Worm (Caenorhabditis elegans) whole organism, young adult: ENCODE data around the gene cif-1.
A peak's percentile ranks its signal among the peaks of the same experiment; 100 is the strongest.

Experiments
- B0035.1 ChIP-seq: sonication (generic microtip); optimal IDR thresholded peaks from 2 replicates; lab custom pipeline; 2016; ENCODE audit warnings: missing genetic modification characterization, mild to moderate bottlenecking, missing compliant biosample characterization, missing genotype, missing genetic modification reagents
- C06A6.2 ChIP-seq: fragments of 200-800 bp; sonication (Bioruptor generic); conservative IDR thresholded peaks from 2 replicates; pipeline ENCODE4 v1.3.6; 2022; ENCODE audit warnings: missing genetic modification characterization, missing compliant biosample characterization
- F22D6.2 ChIP-seq: sonication (generic microtip); optimal IDR thresholded peaks from 2 replicates; lab custom pipeline; 2016; ENCODE audit warnings: mild to moderate bottlenecking, missing genetic modification characterization, missing compliant biosample characterization
- F37B4.10 ChIP-seq: fragments of 200-800 bp; sonication (Bioruptor generic); IDR thresholded peaks from 2 replicates; pipeline ENCODE4 v1.3.6; 2022; ENCODE audit warnings: missing genetic modification characterization, missing compliant biosample characterization
- F55B11.4 ChIP-seq: sonication (generic microtip); optimal IDR thresholded peaks from 2 replicates; lab custom pipeline; 2016; ENCODE audit warnings: missing compliant biosample characterization, missing genetic modification characterization, borderline replicate concordance; ENCODE audit not compliant: insufficient read depth
- F57C9.4 ChIP-seq: sonication (generic microtip); optimal IDR thresholded peaks from 2 replicates; lab custom pipeline; 2017; ENCODE audit warnings: mild to moderate bottlenecking, missing genetic modification characterization, missing compliant biosample characterization
- K12H6.12 ChIP-seq: fragments of 200-800 bp; sonication (Bioruptor generic); optimal IDR thresholded peaks from 2 replicates; lab custom pipeline; 2018; ENCODE audit warnings: mild to moderate bottlenecking, missing genetic modification characterization, missing compliant biosample characterization
- Y95B8A.8 ChIP-seq: fragments of 200-800 bp; sonication (Bioruptor generic); IDR thresholded peaks from 2 replicates; pipeline ENCODE4 v1.3.6; 2022; ENCODE audit warnings: missing genetic modification reagents, missing genetic modification characterization, missing compliant biosample characterization
- ama-1 ChIP-seq, 3 experiments: fragments of 150-350 bp in 1 of 3; sonication (generic microtip) in 2 of 3; optimal IDR thresholded peaks; 2 replicates each; lab custom pipeline; 2014 to 2018; ENCODE audit warnings: missing biosample characterization in 2 of 3, missing genetic modification characterization in 2 of 3, missing genetic modification reagents in 2 of 3
- aptf-2 ChIP-seq: fragments of 200-800 bp; sonication (Bioruptor generic); conservative IDR thresholded peaks from 2 replicates; pipeline ENCODE4 v1.3.6; 2022; ENCODE audit warnings: missing genetic modification reagents, missing genetic modification characterization, missing compliant biosample characterization
- aptf-3 ChIP-seq: fragments of 200-800 bp; sonication (Bioruptor generic); IDR thresholded peaks from 2 replicates; pipeline ENCODE4 v1.3.6; 2022; ENCODE audit warnings: missing genetic modification characterization, missing compliant biosample characterization
- atf-7 ChIP-seq: sonication (generic microtip); optimal IDR thresholded peaks from 2 replicates; lab custom pipeline; 2017; ENCODE audit warnings: mild to moderate bottlenecking, missing genetic modification characterization, missing compliant biosample characterization
- attf-5 ChIP-seq: fragments of 200-800 bp; sonication (Bioruptor generic); optimal IDR thresholded peaks from 2 replicates; lab custom pipeline; 2018; ENCODE audit warnings: mild to moderate bottlenecking, missing genetic modification characterization, missing compliant biosample characterization
- ceh-27 ChIP-seq: fragments of 200-800 bp; sonication (Bioruptor generic); optimal IDR thresholded peaks from 2 replicates; lab custom pipeline; 2018; ENCODE audit warnings: mild to moderate bottlenecking, missing genetic modification characterization, moderate library complexity, missing compliant biosample characterization
- ceh-40 ChIP-seq: fragments of 200-800 bp; sonication (Bioruptor generic); IDR thresholded peaks from 2 replicates; pipeline ENCODE4 v1.3.6; 2022; ENCODE audit warnings: missing genetic modification characterization, missing compliant biosample characterization
- ceh-91 ChIP-seq: fragments of 200-800 bp; sonication (Bioruptor generic); IDR thresholded peaks from 2 replicates; pipeline ENCODE4 v1.3.6; 2022; ENCODE audit warnings: missing genetic modification reagents, missing genetic modification characterization, missing compliant biosample characterization
- chd-7 ChIP-seq: sonication (generic microtip); optimal IDR thresholded peaks from 2 replicates; lab custom pipeline; 2016; ENCODE audit warnings: mild to moderate bottlenecking, missing genetic modification characterization, moderate library complexity, missing compliant biosample characterization
- ekl-4 ChIP-seq: fragments of 200-800 bp; sonication (Bioruptor generic); IDR thresholded peaks from 2 replicates; pipeline ENCODE4 v1.3.6; 2022; ENCODE audit warnings: missing genetic modification reagents, missing genetic modification characterization, missing compliant biosample characterization
- hmg-1.2 ChIP-seq: fragments of 200-800 bp; sonication (Bioruptor generic); IDR thresholded peaks from 2 replicates; pipeline ENCODE4 v1.3.6; 2022; ENCODE audit warnings: missing genetic modification reagents, missing genetic modification characterization, missing compliant biosample characterization
- lag-1 ChIP-seq: fragments of 200-800 bp; sonication (Bioruptor generic); IDR thresholded peaks from 2 replicates; pipeline ENCODE4 v1.3.6; 2022; ENCODE audit warnings: missing genetic modification reagents, missing genetic modification characterization, missing compliant biosample characterization
- lin-40 ChIP-seq: sonication (generic microtip); optimal IDR thresholded peaks from 2 replicates; lab custom pipeline; 2016; ENCODE audit warnings: missing genetic modification characterization, mild to moderate bottlenecking, missing compliant biosample characterization, missing genotype, missing genetic modification reagents
- lsl-1 ChIP-seq: fragments of 200-800 bp; sonication (Bioruptor generic); optimal IDR thresholded peaks from 2 replicates; lab custom pipeline; 2018; ENCODE audit warnings: mild to moderate bottlenecking, missing genetic modification characterization, moderate library complexity, missing compliant biosample characterization
- madf-10 ChIP-seq: sonication (generic microtip); optimal IDR thresholded peaks from 2 replicates; lab custom pipeline; 2016; ENCODE audit warnings: mild to moderate bottlenecking, missing genetic modification characterization, missing compliant biosample characterization
- madf-3 ChIP-seq: fragments of 200-800 bp; sonication (Bioruptor generic); IDR thresholded peaks from 2 replicates; pipeline ENCODE4 v1.3.6; 2022; ENCODE audit warnings: missing genetic modification reagents, missing genetic modification characterization, missing compliant biosample characterization
- madf-8 ChIP-seq: fragments of 200-800 bp; sonication (Bioruptor generic); conservative IDR thresholded peaks from 2 replicates; pipeline ENCODE4 v1.3.6; 2022; ENCODE audit warnings: missing genetic modification reagents, missing genetic modification characterization, missing compliant biosample characterization
- mes-4 ChIP-seq: sonication (generic microtip); optimal IDR thresholded peaks from 2 replicates; lab custom pipeline; 2016; ENCODE audit warnings: missing genotype, missing genetic modification characterization, missing compliant biosample characterization
- mxl-1 ChIP-seq: sonication (generic microtip); optimal IDR thresholded peaks from 2 replicates; lab custom pipeline; 2016; ENCODE audit warnings: missing genetic modification characterization, missing compliant biosample characterization
- nfya-1 ChIP-seq: sonication (generic microtip); optimal IDR thresholded peaks from 2 replicates; lab custom pipeline; 2017; ENCODE audit warnings: antibody characterized with exemption, missing compliant biosample characterization, missing genetic modification characterization, borderline replicate concordance; ENCODE audit not compliant: insufficient read depth
- nfya-2 ChIP-seq: fragments of 200-800 bp; sonication (Bioruptor generic); IDR thresholded peaks from 2 replicates; pipeline ENCODE4 v1.3.6; 2022; ENCODE audit warnings: missing genetic modification reagents, missing genetic modification characterization, missing compliant biosample characterization
- nhr-179 ChIP-seq: sonication (generic microtip); optimal IDR thresholded peaks from 2 replicates; lab custom pipeline; 2016; ENCODE audit warnings: mild to moderate bottlenecking, missing genetic modification characterization, missing compliant biosample characterization
- rpc-1 ChIP-seq, 2 experiments: fragments of 150-350 bp in 1 of 2; sonication (generic microtip) in 1 of 2; optimal IDR thresholded peaks; 2 replicates each; lab custom pipeline; 2014 to 2018; ENCODE audit warnings: missing biosample characterization in 1 of 2, missing genetic modification characterization in 1 of 2, missing genetic modification reagents in 1 of 2, missing genotype in 1 of 2
- snpc-3.4 ChIP-seq: sonication (generic microtip); optimal IDR thresholded peaks from 2 replicates; lab custom pipeline; 2017; ENCODE audit warnings: missing genetic modification characterization, mild to moderate bottlenecking, missing compliant biosample characterization, antibody characterized with exemption, moderate library complexity, missing genotype, missing genetic modification reagents
- snpc-4 ChIP-seq, 5 experiments: fragments of 150-350 bp in 1 of 5; sonication (generic microtip) in 4 of 5; optimal IDR thresholded peaks; 2 replicates each; lab custom pipeline; 2014 to 2018; ENCODE audit warnings: missing genetic modification characterization in 5 of 5, missing biosample characterization in 3 of 5, antibody characterized with exemption in 2 of 5, mild to moderate bottlenecking in 2 of 5, missing compliant biosample characterization in 2 of 5, missing genotype in 2 of 5, moderate library complexity in 2 of 5, missing genetic modification reagents in 1 of 5
- xnd-1 ChIP-seq: sonication (generic microtip); optimal IDR thresholded peaks from 2 replicates; lab custom pipeline; 2016; ENCODE audit warnings: missing genotype, missing genetic modification reagents, missing genetic modification characterization, missing compliant biosample characterization
- zfh-2 ChIP-seq: fragments of 200-800 bp; sonication (Bioruptor generic); conservative IDR thresholded peaks from 2 replicates; pipeline ENCODE4 v1.3.6; 2022; ENCODE audit warnings: missing genetic modification reagents, missing genetic modification characterization, missing compliant biosample characterization
- ztf-26 ChIP-seq: sonication (generic microtip); optimal IDR thresholded peaks from 2 replicates; lab custom pipeline; 2017; ENCODE audit warnings: missing genetic modification characterization, missing compliant biosample characterization
- ztf-28 ChIP-seq: fragments of 200-800 bp; sonication (Bioruptor generic); IDR thresholded peaks from 2 replicates; pipeline ENCODE4 v1.3.6; 2022; ENCODE audit warnings: missing genetic modification reagents, missing genetic modification characterization, missing compliant biosample characterization
- ztf-6 ChIP-seq: fragments of 200-800 bp; sonication (Bioruptor generic); IDR thresholded peaks from 2 replicates; pipeline ENCODE4 v1.3.6; 2022; ENCODE audit warnings: missing genetic modification reagents, missing genetic modification characterization, missing compliant biosample characterization

Gene cif-1

DNA sequence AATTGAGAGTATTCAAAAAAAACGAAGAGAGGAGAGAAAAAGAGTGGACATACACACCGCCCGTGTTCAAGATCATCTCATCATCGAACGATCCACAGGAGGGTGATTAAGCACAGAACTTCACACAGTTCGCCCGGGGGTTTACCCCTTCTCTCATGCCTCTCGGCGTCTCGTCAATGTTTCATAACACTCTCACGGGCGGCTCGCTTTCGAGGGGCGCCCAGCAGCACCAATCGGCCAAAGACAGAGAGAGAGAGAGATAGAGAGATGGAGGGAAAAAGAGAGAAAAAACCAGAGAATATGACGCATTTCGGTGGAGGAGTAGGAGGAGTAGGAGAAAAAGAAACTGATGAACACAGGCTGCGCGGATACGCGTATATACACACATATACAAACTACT lies 5.4 kb downstream of the cif-1 start (continued):
- TF ChIP-seq aptf-3 (GFP tag; lab: Robert Waterston, UW) (no peak), lag-1 (GFP tag; lab: Robert Waterston, UW) (no peak), ztf-28 (GFP tag; lab: Robert Waterston, UW) (no peak), mes-4 (tag; lab: Kevin White, UChicago) (no peak), lsl-1 (GFP tag; lab: Kevin White, UChicago) (no peak), ceh-27 (GFP tag; lab: Kevin White, UChicago) (peak; percentile 28), snpc-4 (GFP tag; optimal IDR thresholded peaks at IDR 0.05; lab: Kevin White, UChicago) (no peak), snpc-4 (tag; optimal IDR thresholded peaks at IDR 0.05; lab: Kevin White, UChicago) (peak in 1 of 4 experiments; percentile 25), xnd-1 (tag; lab: Kevin White, UChicago) (no peak), ama-1 (optimal IDR thresholded peaks at IDR 0.05; lab: Kevin White, UChicago) (no peak), ama-1 (GFP tag; optimal IDR thresholded peaks at IDR 0.05; lab: Kevin White, UChicago) (no peak), B0035.1 (tag; lab: Kevin White, UChicago) (no peak), rpc-1 (optimal IDR thresholded peaks at IDR 0.05; lab: Kevin White, UChicago) (no peak), rpc-1 (tag; optimal IDR thresholded peaks at IDR 0.05; lab: Kevin White, UChicago) (no peak), nfya-1 (tag; lab: Kevin White, UChicago) (no peak), snpc-3.4 (tag; lab: Kevin White, UChicago) (no peak), zfh-2 (GFP tag; lab: Robert Waterston, UW) (peak; percentile 97), ekl-4 (GFP tag; lab: Robert Waterston, UW) (no peak), ceh-40 (GFP tag; lab: Robert Waterston, UW) (no peak), F55B11.4 (tag; lab: Kevin White, UChicago) (no peak), nfya-2 (no peak), F37B4.10 (GFP tag; lab: Robert Waterston, UW) (no peak), chd-7 (tag; lab: Kevin White, UChicago) (no peak), atf-7 (tag; lab: Kevin White, UChicago) (no peak), K12H6.12 (tag; lab: Kevin White, UChicago) (peak; percentile 77), attf-5 (GFP tag; lab: Kevin White, UChicago) (peak; percentile 93), madf-3 (peak; percentile 26; the same call in 1 of the 2 replicates), hmg-1.2 (GFP tag; lab: Robert Waterston, UW) (peak; percentile 48; the same call in 1 of the 2 replicates), F22D6.2 (tag; lab: Kevin White, UChicago) (no peak), ceh-91 (GFP tag; lab: Robert Waterston, UW) (no peak), ztf-6 (GFP tag; lab: Robert Waterston, UW) (no peak), C06A6.2 (GFP tag; lab: Robert Waterston, UW) (no peak), madf-10 (tag; lab: Kevin White, UChicago) (peak; percentile 19), F57C9.4 (tag; lab: Kevin White, UChicago) (no peak), ztf-26 (tag; lab: Kevin White, UChicago) (peak; percentile 15)

DNA sequence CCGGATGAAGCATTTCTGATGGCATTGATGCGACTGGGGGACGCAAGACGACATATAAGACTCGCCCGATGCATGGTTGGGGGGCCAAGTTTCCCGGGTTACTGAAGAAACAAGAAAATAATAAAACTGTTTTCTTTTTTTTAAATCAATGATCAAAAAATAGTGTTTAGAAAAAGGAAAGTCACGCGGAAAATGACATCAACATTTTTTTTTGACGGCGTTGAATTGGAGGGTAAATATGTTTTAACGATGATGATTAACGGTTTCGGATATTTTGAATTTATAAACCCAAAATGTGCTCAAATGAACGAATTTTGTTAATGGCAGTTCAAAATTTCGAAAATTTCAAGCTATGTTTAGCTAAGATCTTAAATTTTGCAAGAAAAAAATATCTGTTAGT lies 6.6 kb downstream of the cif-1 start, which contains the start of gene ogdh-1:
Gene ogdh-1, minus strand, starts transcription at position 101 of the 400 bp plus-strand sequence.
- TF ChIP-seq aptf-2 (GFP tag; lab: Robert Waterston, UW) (no peak), Y95B8A.8 (no peak), lsl-1 (GFP tag; lab: Kevin White, UChicago) (no peak), nfya-2 (no peak), lag-1 (GFP tag; lab: Robert Waterston, UW) (no peak), madf-8 (no peak), nhr-179 (no peak), lin-40 (tag; lab: Kevin White, UChicago) (no peak), mxl-1 (tag; lab: Kevin White, UChicago) (no peak)
